Fruit fly (Drosophila melanogaster) whole organism, embryonic: ENCODE results near the gene CG7483.

Experiments used
- B-H1 ChIP-seq: fragments of 200-800 bp; sonication (Bioruptor generic); IDR thresholded peaks from 3 replicates; pipeline ENCODE4 v1.3.6; 2022; ENCODE audit warnings: missing biosample characterization, missing genetic modification characterization
- Bteb2 ChIP-seq: fragments of 200-800 bp; sonication (Bioruptor generic); optimal IDR thresholded peaks from 2 replicates; lab custom pipeline; 2016; ENCODE audit warnings: missing biosample characterization, missing genetic modification characterization
- CG10431 ChIP-seq: fragments of 200-800 bp; sonication (Bioruptor generic); optimal IDR thresholded peaks from 3 replicates; lab custom pipeline; 2018; ENCODE audit warnings: missing biosample characterization, mild to moderate bottlenecking, missing genetic modification characterization
- CG11085 ChIP-seq: fragments of 200-800 bp; sonication (Bioruptor generic); IDR thresholded peaks from 2 replicates; pipeline ENCODE4 v1.3.6; 2022; ENCODE audit warnings: missing biosample characterization, missing genetic modification characterization
- CG12071 ChIP-seq: fragments of 200-800 bp; sonication (Bioruptor generic); optimal IDR thresholded peaks from 3 replicates; lab custom pipeline; 2018; ENCODE audit warnings: missing biosample characterization, mild to moderate bottlenecking, missing genetic modification characterization
- CG12391 ChIP-seq: fragments of 200-800 bp; sonication (Bioruptor generic); optimal IDR thresholded peaks from 3 replicates; lab custom pipeline; 2018; ENCODE audit warnings: missing biosample characterization, mild to moderate bottlenecking, missing genetic modification characterization, moderate library complexity
- CG12942 ChIP-seq: fragments of 200-800 bp; sonication (Bioruptor generic); optimal IDR thresholded peaks from 3 replicates; lab custom pipeline; 2016; ENCODE audit warnings: missing biosample characterization, missing genetic modification characterization
- CG13287 ChIP-seq: fragments of 200-800 bp; sonication (Bioruptor generic); IDR thresholded peaks from 2 replicates; pipeline ENCODE4 v1.3.6; 2022; ENCODE audit warnings: missing biosample characterization, missing genetic modification characterization; ENCODE audit not compliant: partially characterized antibody
- CG13775 ChIP-seq: fragments of 200-800 bp; sonication (Bioruptor generic); optimal IDR thresholded peaks from 3 replicates; lab custom pipeline; 2017; ENCODE audit warnings: missing biosample characterization, mild to moderate bottlenecking, missing genetic modification characterization
- CG14014 ChIP-seq: fragments of 200-800 bp; sonication (Bioruptor generic); IDR thresholded peaks from 2 replicates; pipeline ENCODE4 v1.3.6; 2022; ENCODE audit warnings: missing biosample characterization, missing genetic modification characterization
- CG14860 ChIP-seq: fragments of 200-800 bp; sonication (Bioruptor generic); IDR thresholded peaks from 3 replicates; pipeline ENCODE4 v1.3.6; 2022; ENCODE audit warnings: missing biosample characterization, missing genetic modification characterization; ENCODE audit not compliant: partially characterized antibody
- CG14965 ChIP-seq: fragments of 200-800 bp; sonication (Bioruptor generic); optimal IDR thresholded peaks from 2 replicates; lab custom pipeline; 2016; ENCODE audit warnings: missing biosample characterization, missing genetic modification characterization, borderline replicate concordance
- CG15073 ChIP-seq: fragments of 200-800 bp; sonication (Bioruptor generic); optimal IDR thresholded peaks from 2 replicates; lab custom pipeline; 2016; ENCODE audit warnings: missing biosample characterization, missing genetic modification characterization
- CG17328 ChIP-seq: fragments of 200-800 bp; sonication (Bioruptor generic); IDR thresholded peaks from 2 replicates; pipeline ENCODE4 v1.3.6; 2022; ENCODE audit warnings: missing biosample characterization, missing genetic modification characterization
- CG18476 ChIP-seq: fragments of 200-800 bp; sonication (Bioruptor generic); optimal IDR thresholded peaks from 2 replicates; lab custom pipeline; 2016; ENCODE audit warnings: missing biosample characterization, mild to moderate bottlenecking, missing genetic modification characterization
- CG18619 ChIP-seq: fragments of 200-800 bp; sonication (Bioruptor generic); optimal IDR thresholded peaks from 3 replicates; lab custom pipeline; 2017; ENCODE audit warnings: missing biosample characterization, mild to moderate bottlenecking, missing genetic modification characterization
- CG2678 ChIP-seq: fragments of 200-800 bp; sonication (Bioruptor generic); optimal IDR thresholded peaks from 3 replicates; lab custom pipeline; 2019; ENCODE audit warnings: missing biosample characterization, mild to moderate bottlenecking, missing genetic modification characterization, moderate library complexity
- CG42726 ChIP-seq: fragments of 200-800 bp; sonication (Bioruptor generic); IDR thresholded peaks from 2 replicates; pipeline ENCODE4 v1.3.6; 2022; ENCODE audit warnings: missing biosample characterization, missing genetic modification characterization; ENCODE audit not compliant: partially characterized antibody
- CG4360 ChIP-seq: fragments of 200-800 bp; sonication (Bioruptor generic); IDR thresholded peaks from 2 replicates; pipeline ENCODE4 v1.3.6; 2022; ENCODE audit warnings: missing biosample characterization, missing genetic modification characterization
- CG6175 ChIP-seq: fragments of 200-800 bp; sonication (Bioruptor generic); IDR thresholded peaks from 3 replicates; pipeline ENCODE4 v1.3.6; 2022; ENCODE audit warnings: missing biosample characterization, missing genetic modification characterization
- CG6254 ChIP-seq: fragments of 200-800 bp; sonication (Bioruptor generic); optimal IDR thresholded peaks from 3 replicates; lab custom pipeline; 2017; ENCODE audit warnings: mild to moderate bottlenecking, missing biosample characterization, missing genetic modification reagents, missing genetic modification characterization
- CG7556 ChIP-seq: fragments of 200-800 bp; sonication (Bioruptor generic); optimal IDR thresholded peaks from 2 replicates; lab custom pipeline; 2017; ENCODE audit warnings: missing biosample characterization, mild to moderate bottlenecking, missing genetic modification characterization
- CG8089 ChIP-seq: fragments of 200-800 bp; sonication (Bioruptor generic); optimal IDR thresholded peaks from 3 replicates; lab custom pipeline; 2016; ENCODE audit warnings: missing biosample characterization, missing genetic modification characterization
- CHES-1-like ChIP-seq: fragments of 200-800 bp; sonication (Bioruptor generic); optimal IDR thresholded peaks from 2 replicates; lab custom pipeline; 2016; ENCODE audit warnings: missing biosample characterization, missing genetic modification characterization
- CrebB ChIP-seq: fragments of 200-800 bp; sonication (Bioruptor generic); optimal IDR thresholded peaks from 3 replicates; lab custom pipeline; 2018; ENCODE audit warnings: missing biosample characterization, mild to moderate bottlenecking, missing genetic modification characterization
- Ets97D ChIP-seq: fragments of 200-800 bp; sonication (Bioruptor generic); optimal IDR thresholded peaks from 3 replicates; lab custom pipeline; 2016; ENCODE audit warnings: missing biosample characterization, missing genetic modification characterization
- GATAe ChIP-seq: fragments of 200-800 bp; sonication (Bioruptor generic); conservative IDR thresholded peaks from 2 replicates; pipeline ENCODE4 v1.3.6; 2022; ENCODE audit warnings: missing biosample characterization, missing genetic modification characterization
- H15 ChIP-seq: fragments of 200-800 bp; sonication (Bioruptor generic); IDR thresholded peaks from 3 replicates; pipeline ENCODE4 v1.3.6; 2022; ENCODE audit warnings: missing biosample characterization, missing genetic modification characterization
- HLHmδ ChIP-seq: fragments of 200-800 bp; sonication (Bioruptor generic); optimal IDR thresholded peaks from 2 replicates; lab custom pipeline; 2018; ENCODE audit warnings: missing biosample characterization, mild to moderate bottlenecking, missing genetic modification characterization, moderate library complexity
- Hand ChIP-seq: fragments of 200-800 bp; sonication (Bioruptor generic); optimal IDR thresholded peaks from 2 replicates; lab custom pipeline; 2017; ENCODE audit warnings: mild to moderate bottlenecking, missing biosample characterization, missing genetic modification reagents, missing genetic modification characterization
- Hey ChIP-seq: fragments of 200-800 bp; sonication (Bioruptor generic); optimal IDR thresholded peaks from 3 replicates; lab custom pipeline; 2018; ENCODE audit warnings: missing biosample characterization, mild to moderate bottlenecking, missing genetic modification characterization
- Kr ChIP-seq: fragments of 200-800 bp; sonication (Bioruptor generic); optimal IDR thresholded peaks from 2 replicates; lab custom pipeline; 2017; ENCODE audit warnings: missing biosample characterization, mild to moderate bottlenecking, missing genetic modification characterization
- NFAT ChIP-seq: fragments of 200-800 bp; sonication (Bioruptor generic); IDR thresholded peaks from 2 replicates; pipeline ENCODE4 v1.3.6; 2022; ENCODE audit warnings: missing biosample characterization, missing genetic modification characterization
- Nf-YC ChIP-seq: fragments of 200-800 bp; optimal IDR thresholded peaks from 3 replicates; lab custom pipeline; 2019; ENCODE audit warnings: missing biosample characterization, mild to moderate bottlenecking, missing genetic modification characterization, moderate library complexity
- Ravus ChIP-seq: fragments of 200-800 bp; sonication (Bioruptor generic); IDR thresholded peaks from 2 replicates; pipeline ENCODE4 v1.3.6; 2022; ENCODE audit warnings: missing biosample characterization, missing genetic modification characterization
- Side ChIP-seq: fragments of 200-800 bp; sonication (Bioruptor generic); optimal IDR thresholded peaks from 2 replicates; lab custom pipeline; 2016; ENCODE audit warnings: missing biosample characterization, missing genetic modification characterization
- Sin3A ChIP-seq: fragments of >200 bp; optimal IDR thresholded peaks from 2 replicates; lab custom pipeline; 2018
- TFAM ChIP-seq: fragments of 200-800 bp; sonication (Bioruptor generic); optimal IDR thresholded peaks from 2 replicates; lab custom pipeline; 2017; ENCODE audit warnings: missing biosample characterization, missing genetic modification characterization, inconsistent platforms
- ash1 ChIP-seq: fragments of 200-800 bp; sonication (Bioruptor generic); optimal IDR thresholded peaks from 2 replicates; lab custom pipeline; 2018; ENCODE audit warnings: missing biosample characterization, mild to moderate bottlenecking, missing genetic modification characterization
- cas ChIP-seq: fragments of 200-800 bp; sonication (Bioruptor generic); IDR thresholded peaks from 2 replicates; pipeline ENCODE4 v1.3.6; 2022; ENCODE audit warnings: missing biosample characterization, missing genetic modification characterization
- chm ChIP-seq: fragments of 200-800 bp; sonication (Bioruptor generic); IDR thresholded peaks from 2 replicates; pipeline ENCODE4 v1.3.6; 2022; ENCODE audit warnings: missing biosample characterization, missing genetic modification characterization
- fru ChIP-seq: fragments of >200 bp; optimal IDR thresholded peaks from 2 replicates; lab custom pipeline; 2017
- gem ChIP-seq: fragments of 200-800 bp; sonication (Bioruptor generic); optimal IDR thresholded peaks from 2 replicates; lab custom pipeline; 2019; ENCODE audit warnings: missing biosample characterization, mild to moderate bottlenecking, missing genetic modification characterization, moderate library complexity
- gsb ChIP-seq: fragments of 200-800 bp; sonication (Bioruptor generic); IDR thresholded peaks from 2 replicates; pipeline ENCODE4 v1.3.6; 2022; ENCODE audit warnings: missing biosample characterization, missing genetic modification characterization
- klu ChIP-seq: fragments of 200-800 bp; sonication (Bioruptor generic); IDR thresholded peaks from 2 replicates; pipeline ENCODE4 v1.3.6; 2022; ENCODE audit warnings: missing biosample characterization, missing genetic modification characterization
- lbe ChIP-seq: fragments of 200-800 bp; sonication (Bioruptor generic); optimal IDR thresholded peaks from 2 replicates; lab custom pipeline; 2016; ENCODE audit warnings: missing biosample characterization, mild to moderate bottlenecking, missing genetic modification characterization
- lilli ChIP-seq: fragments of 200-800 bp; sonication (Bioruptor generic); optimal IDR thresholded peaks from 3 replicates; lab custom pipeline; 2016; ENCODE audit warnings: missing biosample characterization, missing genetic modification characterization
- org-1 ChIP-seq: fragments of 200-800 bp; sonication (Bioruptor generic); optimal IDR thresholded peaks from 2 replicates; lab custom pipeline; 2017; ENCODE audit warnings: missing biosample characterization, missing genetic modification characterization
- ro ChIP-seq: fragments of 200-800 bp; sonication (Bioruptor generic); IDR thresholded peaks from 2 replicates; pipeline ENCODE4 v1.3.6; 2022; ENCODE audit warnings: missing biosample characterization, missing genetic modification characterization
- ssp ChIP-seq: fragments of 200-800 bp; sonication (Bioruptor generic); IDR thresholded peaks from 2 replicates; pipeline ENCODE4 v1.3.6; 2022; ENCODE audit warnings: missing biosample characterization, missing genetic modification characterization
- stwl ChIP-seq: fragments of 200-800 bp; sonication (Bioruptor generic); optimal IDR thresholded peaks from 3 replicates; lab custom pipeline; 2018; ENCODE audit warnings: missing biosample characterization, mild to moderate bottlenecking, missing genetic modification characterization, moderate library complexity
- tx ChIP-seq: fragments of 200-800 bp; sonication (Bioruptor generic); optimal IDR thresholded peaks from 2 replicates; lab custom pipeline; 2016; ENCODE audit warnings: missing biosample characterization, missing genetic modification characterization

The CG7483 gene

DNA sequence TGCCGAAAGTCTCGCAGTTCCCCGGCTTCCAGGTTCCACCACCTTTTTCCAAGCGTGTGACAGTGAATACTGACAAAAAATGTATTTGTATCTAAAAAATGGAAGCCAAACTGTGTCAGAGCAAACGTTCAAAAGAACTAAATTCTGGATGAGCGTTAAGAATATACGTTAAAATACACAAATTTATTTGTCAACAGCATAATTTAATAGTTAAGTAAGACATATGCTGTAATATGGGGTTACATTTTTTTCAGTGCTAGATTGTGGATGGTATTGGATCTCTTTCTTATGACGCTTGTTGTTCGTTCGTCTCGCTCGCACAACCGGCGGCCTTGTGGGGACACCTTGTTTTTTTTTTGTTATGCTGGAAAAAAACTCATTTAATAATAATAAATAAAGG lies 42.6 kb downstream of the CG7483 start (continued):
- TF ChIP-seq CG13775: peak; percentile 94
- TF ChIP-seq cas (GFP tag; lab: Robert Waterston, UW): peak; percentile 90
- peak; percentile 92 for TF ChIP-seq klu (GFP tag; lab: Robert Waterston, UW)
- TF ChIP-seq CG14860 (GFP tag; lab: Robert Waterston, UW): no peak
- peak; percentile 94 for TF ChIP-seq CrebB (tag; lab: Kevin White, UChicago)
- peak; percentile 95 for TF ChIP-seq Bteb2
- TF ChIP-seq lbe (GFP tag; lab: Kevin White, UChicago): peak; percentile 12
- peak; percentile 77 for TF ChIP-seq CG14965 (GFP tag; lab: Kevin White, UChicago)
- TF ChIP-seq CG15073 (GFP tag; lab: Kevin White, UChicago): peak; percentile 53
- TF ChIP-seq GATAe (GFP tag; lab: Robert Waterston, UW): peak; percentile 87
- peak; percentile 92 for TF ChIP-seq B-H1 (GFP tag; lab: Robert Waterston, UW)
- TF ChIP-seq Hand (GFP tag; lab: Kevin White, UChicago): peak; percentile 94
- TF ChIP-seq gem (tag; lab: Kevin White, UChicago): peak; percentile 97
- peak; percentile 80 for TF ChIP-seq ro (GFP tag; lab: Robert Waterston, UW)
- peak; percentile 89 for TF ChIP-seq CG17328
- peak; percentile 96 for TF ChIP-seq CG12071 (GFP tag; lab: Kevin White, UChicago)
- peak; percentile 95 for TF ChIP-seq CG12391
- TF ChIP-seq HLHmδ (GFP tag; lab: Kevin White, UChicago): no peak
- peak; percentile 90 for TF ChIP-seq H15 (GFP tag; lab: Robert Waterston, UW)
- TF ChIP-seq CG18619: peak; percentile 96
- peak; percentile 93 for TF ChIP-seq CG6175 (GFP tag; lab: Robert Waterston, UW)
- peak; percentile 93 for TF ChIP-seq org-1 (GFP tag; lab: Kevin White, UChicago)
- peak; percentile 89 for TF ChIP-seq CG8089 (GFP tag; lab: Kevin White, UChicago)
- TF ChIP-seq Side (GFP tag; lab: Kevin White, UChicago): peak; percentile 97
- TF ChIP-seq tx (GFP tag; lab: Kevin White, UChicago): peak; percentile 96
- TF ChIP-seq Ets97D (GFP tag; lab: Kevin White, UChicago): peak; percentile 82
- no peak for TF ChIP-seq fru (lab: Kevin White, UChicago)
- peak; percentile 83 for TF ChIP-seq ssp (GFP tag; lab: Robert Waterston, UW)
- no peak for TF ChIP-seq Kr
- peak; percentile 93 for TF ChIP-seq CG11085
- no peak for TF ChIP-seq Sin3A (lab: Kevin White, UChicago)
- peak; percentile 97 for TF ChIP-seq CG2678 (tag; lab: Kevin White, UChicago)
- TF ChIP-seq CG13287: no peak
- TF ChIP-seq CG42726 (GFP tag; lab: Robert Waterston, UW): no peak
- TF ChIP-seq NFAT: peak; percentile 95
- TF ChIP-seq gsb (GFP tag; lab: Robert Waterston, UW): peak; percentile 88
- TF ChIP-seq CG4360 (GFP tag; lab: Robert Waterston, UW): peak; percentile 63
- peak; percentile 78 for TF ChIP-seq CG6254 (GFP tag; lab: Kevin White, UChicago)
- peak; percentile 93 for TF ChIP-seq chm (GFP tag; lab: Robert Waterston, UW)
- peak; percentile 91 for TF ChIP-seq Ravus
- peak; percentile 96 for TF ChIP-seq CG14014 (GFP tag; lab: Robert Waterston, UW)
- TF ChIP-seq CG12942 (GFP tag; lab: Kevin White, UChicago): peak; percentile 91
- peak; percentile 71 for TF ChIP-seq TFAM (GFP tag; lab: Kevin White, UChicago)
- TF ChIP-seq Hey (tag; lab: Kevin White, UChicago): peak; percentile 83
- peak; percentile 85 for TF ChIP-seq CG18476 (GFP tag; lab: Kevin White, UChicago)
- TF ChIP-seq CHES-1-like (GFP tag; lab: Kevin White, UChicago): peak; percentile 97
- no peak for TF ChIP-seq CG10431 (GFP tag; lab: Kevin White, UChicago)
- TF ChIP-seq lilli: peak; percentile 98
- TF ChIP-seq Nf-YC (tag; lab: Kevin White, UChicago): peak; percentile 51
- TF ChIP-seq stwl: peak; percentile 12
- peak; percentile 70 for TF ChIP-seq ash1
- TF ChIP-seq CG7556: peak; percentile 94
